Fruit fly (Drosophila melanogaster) whole organism, embryonic: ENCODE measurements around the gene ck.

Experiments
- Med ChIP-seq: fragments of 200-800 bp; sonication (Bioruptor generic); peaks from one replicate; lab custom pipeline; 2016; ENCODE audit warnings: missing biosample characterization, missing genetic modification characterization, mild to moderate bottlenecking, inconsistent platforms, moderate library complexity
- Rfx ChIP-seq: fragments of 200-800 bp; sonication (Bioruptor generic); IDR thresholded peaks from 2 replicates; pipeline ENCODE4 v1.3.6; 2022; ENCODE audit warnings: missing biosample characterization, missing genetic modification characterization
- pan ChIP-seq, 4 experiments: fragments of >200 bp in 3 of 4; fragments of 200-800 bp in 1 of 4; sonication (Bioruptor generic) in 1 of 4; optimal IDR thresholded peaks in 3 of 4; IDR thresholded peaks in 1 of 4; 2 replicates each; pipeline versions ENCODE4 v1.3.6 to Lab custom; 2017 to 2022; ENCODE audit warnings: missing biosample characterization in 2 of 4, missing genetic modification characterization in 2 of 4, mixed read lengths in 1 of 4
- vvl ChIP-seq: fragments of 200-800 bp; sonication (Bioruptor generic); IDR thresholded peaks from 2 replicates; pipeline ENCODE4 v1.3.6; 2022; ENCODE audit warnings: missing biosample characterization, missing genetic modification characterization
- zen ChIP-seq: fragments of 200-800 bp; sonication (Bioruptor generic); optimal IDR thresholded peaks from 3 replicates; lab custom pipeline; 2018; ENCODE audit warnings: missing biosample characterization, mild to moderate bottlenecking, missing genetic modification characterization, moderate library complexity

DNA sequence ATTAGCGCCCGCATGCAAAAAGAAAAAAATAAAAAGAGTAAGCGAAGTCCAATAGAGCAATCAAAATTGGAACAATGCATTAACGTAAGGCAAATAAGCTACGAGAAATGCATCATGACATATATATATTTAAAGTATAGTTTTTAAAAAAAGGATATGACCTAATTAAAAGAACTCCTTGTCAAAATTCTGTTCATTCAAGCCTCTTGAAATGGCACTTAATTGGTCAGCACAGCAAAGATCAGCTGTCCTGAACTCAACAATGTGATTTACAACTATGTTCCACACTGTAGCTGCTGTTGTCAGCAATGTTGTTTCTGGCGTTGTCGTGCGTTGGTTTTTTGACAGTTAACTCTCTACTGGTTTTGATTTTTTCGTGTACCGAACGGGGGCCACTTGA lies 55.8 kb downstream of the ck start:
- 0 out of 2 replicates have a peak, but pooled peaks have one; percentile 25 for TF ChIP-seq Rfx (GFP tag; lab: Robert Waterston, UW)
- TF ChIP-seq Med (GFP tag; lab: Kevin White, UChicago) = peak; percentile 51
- TF ChIP-seq pan (optimal IDR thresholded peaks at IDR 0.05; lab: Kevin White, UChicago) = no peak
- peak in 1 of 2 experiments; percentile 53 for TF ChIP-seq pan (GFP tag; optimal IDR thresholded peaks at IDR 0.05 in 1 of 2, IDR thresholded peaks at IDR 0.05 in 1 of 2)
- TF ChIP-seq vvl (GFP tag; lab: Robert Waterston, UW) = no peak; the same call in 1 of the 2 replicates
- no peak for TF ChIP-seq zen (tag; lab: Kevin White, UChicago)
